Worm (Caenorhabditis elegans): ENCODE results near the gene F56A8.9.

F56A8.9 gene

ce11 chrIII:13254178-13254725, at the start of gene F56A8.9:
TSS of gene F56A8.9 (plus strand) at chrIII:13254675.
- TF ChIP-seq tbx-2 (tag; optimal IDR thresholded peaks at IDR 0.05): no peak
- no peak for TF ChIP-seq ceh-16 (tag; optimal IDR thresholded peaks at IDR 0.05)
- TF ChIP-seq unc-39 (tag; optimal IDR thresholded peaks at IDR 0.05): no peak
- TF ChIP-seq snpc-4 (tag; optimal IDR thresholded peaks at IDR 0.05): no peak
- TF ChIP-seq unc-62 (GFP tag; optimal IDR thresholded peaks at IDR 0.05): no peak
- TF ChIP-seq nhr-23 (tag; optimal IDR thresholded peaks at IDR 0.05): no peak
- no peak for TF ChIP-seq jun-1 (tag; optimal IDR thresholded peaks at IDR 0.05)

ce11 chrIII:13204682-13205081, 49.8 kb upstream of the F56A8.9 start, which contains the start of gene Y39E4B.11:
TSS of gene Y39E4B.11 (plus strand) at chrIII:13204982.
- TF ChIP-seq fos-1 (tag; optimal IDR thresholded peaks at IDR 0.05): no peak
- TF ChIP-seq nhr-25 (tag; optimal IDR thresholded peaks at IDR 0.05): no peak
- no peak for TF ChIP-seq pha-4 (tag; optimal IDR thresholded peaks at IDR 0.05)
- TF ChIP-seq hmg-11 (tag; optimal IDR thresholded peaks at IDR 0.05): no peak
- no peak for TF ChIP-seq nfya-1 (tag; optimal IDR thresholded peaks at IDR 0.05; ENCODE audit: insufficient read depth)
- no peak for TF ChIP-seq ztf-11 (tag; optimal IDR thresholded peaks at IDR 0.05)
- TF ChIP-seq nhr-77 (tag; optimal IDR thresholded peaks at IDR 0.05): no peak
- no peak for TF ChIP-seq ama-1 (optimal IDR thresholded peaks at IDR 0.05)
- TF ChIP-seq elt-1 (tag; optimal IDR thresholded peaks at IDR 0.05): no peak
- no peak for TF ChIP-seq ztf-4 (tag; optimal IDR thresholded peaks at IDR 0.05)
- no peak for TF ChIP-seq elt-3 (tag; optimal IDR thresholded peaks at IDR 0.05)
- TF ChIP-seq daf-12 (tag; optimal IDR thresholded peaks at IDR 0.05): no peak
- TF ChIP-seq mml-1 (tag; optimal IDR thresholded peaks at IDR 0.05): no peak
- no peak for TF ChIP-seq nhr-43 (tag; optimal IDR thresholded peaks at IDR 0.05; ENCODE audit: poor library complexity, severe bottlenecking)
- no peak for TF ChIP-seq nhr-237 (tag; optimal IDR thresholded peaks at IDR 0.05)
- TF ChIP-seq ceh-16 (tag; optimal IDR thresholded peaks at IDR 0.05): no peak
- no peak for TF ChIP-seq jun-1 (tag; optimal IDR thresholded peaks at IDR 0.05)
- no peak for TF ChIP-seq ceh-9 (tag; optimal IDR thresholded peaks at IDR 0.05)
- TF ChIP-seq lin-15B (tag; optimal IDR thresholded peaks at IDR 0.05): no peak
- TF ChIP-seq nhr-28 (tag; optimal IDR thresholded peaks at IDR 0.05): no peak

DNA sequence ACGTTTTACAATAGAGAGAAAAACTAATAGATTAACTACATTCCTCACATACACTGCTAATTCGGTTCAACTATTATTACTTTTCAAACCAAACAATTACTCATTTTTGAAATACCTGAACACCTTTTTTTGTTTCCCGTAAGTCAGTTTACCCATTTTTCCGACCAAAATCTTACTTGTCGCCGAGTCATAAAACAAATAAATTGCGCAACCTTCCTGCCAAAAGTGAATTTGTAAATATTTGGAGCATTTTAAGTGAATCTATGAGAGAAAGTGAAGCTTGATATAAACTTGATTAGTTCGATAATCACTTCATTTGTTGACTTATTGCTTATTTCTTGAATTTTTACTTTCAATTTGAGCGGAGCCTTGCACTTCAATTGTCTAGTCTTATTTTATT, 45.5 kb upstream of the F56A8.9 start:
- peak; percentile 57 for TF ChIP-seq pha-4 (tag; optimal IDR thresholded peaks at IDR 0.05)
- no peak for TF ChIP-seq mdl-1 (tag; optimal IDR thresholded peaks at IDR 0.05)

DNA sequence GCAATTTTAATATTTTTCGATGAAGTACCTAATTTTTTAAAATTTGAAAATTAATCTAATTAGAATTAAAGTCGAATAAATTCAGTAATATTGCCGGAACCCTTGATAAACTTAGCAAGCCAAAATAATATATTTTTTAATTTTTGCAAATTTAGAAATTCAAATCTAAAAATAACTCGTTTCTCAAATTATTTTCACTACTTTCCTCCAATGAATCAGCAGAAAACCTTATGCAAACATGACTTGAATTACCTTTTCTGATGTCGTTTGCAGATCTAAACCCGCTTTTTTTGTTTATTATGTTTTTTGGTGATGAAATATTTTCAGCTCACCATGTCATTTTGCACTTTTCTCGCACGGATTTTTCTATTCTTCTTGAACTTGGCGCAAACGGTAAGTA, 42.1 kb upstream of the F56A8.9 start, which contains the start of gene tsp-3:
tsp-3 (plus strand) TSS at position 301 of the 400 bp plus-strand sequence.
- TF ChIP-seq nfya-1 (tag; optimal IDR thresholded peaks at IDR 0.05; ENCODE audit: insufficient read depth) (no peak), pha-4 (tag; optimal IDR thresholded peaks at IDR 0.05) (no peak), hmg-11 (tag; optimal IDR thresholded peaks at IDR 0.05) (no peak), jun-1 (tag; optimal IDR thresholded peaks at IDR 0.05) (no peak), nhr-11 (tag; optimal IDR thresholded peaks at IDR 0.05) (no peak), snpc-4 (tag; optimal IDR thresholded peaks at IDR 0.05) (no peak), mdl-1 (tag; optimal IDR thresholded peaks at IDR 0.05) (no peak), R02D3.7 (tag; optimal IDR thresholded peaks at IDR 0.05) (no peak)

DNA sequence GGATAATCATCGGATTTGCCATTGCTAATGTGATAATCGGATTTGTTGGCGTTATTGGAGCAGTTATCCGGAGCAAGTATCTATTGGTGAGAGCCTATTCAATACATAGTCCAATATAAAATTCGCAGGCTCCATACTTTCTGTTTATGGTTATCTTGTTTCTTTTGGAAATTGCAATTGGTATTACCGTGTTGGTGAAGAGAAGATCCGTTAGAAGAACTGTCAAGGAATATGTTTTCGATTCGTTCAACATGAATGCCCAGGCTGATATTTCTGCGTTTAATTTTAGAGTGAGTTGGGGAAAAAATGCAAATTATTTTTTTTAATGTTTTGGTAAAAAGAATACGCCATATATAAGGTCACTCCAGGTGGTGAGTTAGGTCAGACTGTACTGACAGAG, 41.4 kb upstream of the F56A8.9 start:
- no peak for TF ChIP-seq fos-1 (tag; optimal IDR thresholded peaks at IDR 0.05)
- no peak for TF ChIP-seq ceh-28 (tag; optimal IDR thresholded peaks at IDR 0.05)

- TF ChIP-seq nhr-23 (tag; optimal IDR thresholded peaks at IDR 0.05) (peak; percentile 30), nfya-1 (tag; optimal IDR thresholded peaks at IDR 0.05; ENCODE audit: insufficient read depth) (peak; percentile 38), skn-1 (tag; optimal IDR thresholded peaks at IDR 0.05) (no peak), fkh-10 (GFP tag; optimal IDR thresholded peaks at IDR 0.05) (no peak), ceh-82 (tag; optimal IDR thresholded peaks at IDR 0.05) (no peak), hmg-11 (tag; optimal IDR thresholded peaks at IDR 0.05) (peak; percentile 12)
These were observed 38.8 kb upstream of the F56A8.9 start for ce11 chrIII:13215682-13216081.

All from whole organism, L3 larva.